Fruit fly (Drosophila melanogaster) ovary, adult (tissue): ENCODE data around the gene RpS28b.

ENCODE experiments used
- CG17801 ChIP-seq: fragments of 200-800 bp; optimal IDR thresholded peaks from 2 replicates; lab custom pipeline; 2019; ENCODE audit warnings: missing biosample characterization, mild to moderate bottlenecking, missing genetic modification characterization, moderate library complexity; ENCODE audit not compliant: partially characterized antibody

The RpS28b gene

dm6 chrX:9594446-9594845 lies 40.0 kb downstream of the RpS28b start:
- no peak for TF ChIP-seq CG17801 (GFP tag; lab: Kevin White, UChicago)

dm6 chrX:9595312-9595931 lies 41.0 kb downstream of the RpS28b start:
- no peak for TF ChIP-seq CG17801 (GFP tag; lab: Kevin White, UChicago)

DNA sequence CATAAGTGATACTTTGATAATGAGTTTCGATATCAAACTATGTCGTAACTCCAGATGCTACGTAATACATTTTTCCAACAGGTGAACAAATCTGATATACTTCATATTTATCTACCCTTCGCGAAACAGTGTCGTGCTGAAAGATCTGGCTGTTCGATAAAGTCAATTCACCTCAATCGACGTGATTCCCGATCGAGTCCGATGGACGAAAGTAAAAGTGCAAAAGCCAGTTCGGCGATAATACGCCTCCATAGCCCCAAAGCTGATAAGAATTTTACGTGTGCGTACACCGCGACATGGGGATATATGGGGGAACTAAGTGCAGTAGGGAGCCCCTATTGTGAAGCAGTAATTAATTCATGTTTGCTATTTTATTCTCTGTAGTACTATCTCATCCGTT lies 43.7 kb downstream of the RpS28b start:
- TF ChIP-seq CG17801 (GFP tag; lab: Kevin White, UChicago), result no peak

DNA sequence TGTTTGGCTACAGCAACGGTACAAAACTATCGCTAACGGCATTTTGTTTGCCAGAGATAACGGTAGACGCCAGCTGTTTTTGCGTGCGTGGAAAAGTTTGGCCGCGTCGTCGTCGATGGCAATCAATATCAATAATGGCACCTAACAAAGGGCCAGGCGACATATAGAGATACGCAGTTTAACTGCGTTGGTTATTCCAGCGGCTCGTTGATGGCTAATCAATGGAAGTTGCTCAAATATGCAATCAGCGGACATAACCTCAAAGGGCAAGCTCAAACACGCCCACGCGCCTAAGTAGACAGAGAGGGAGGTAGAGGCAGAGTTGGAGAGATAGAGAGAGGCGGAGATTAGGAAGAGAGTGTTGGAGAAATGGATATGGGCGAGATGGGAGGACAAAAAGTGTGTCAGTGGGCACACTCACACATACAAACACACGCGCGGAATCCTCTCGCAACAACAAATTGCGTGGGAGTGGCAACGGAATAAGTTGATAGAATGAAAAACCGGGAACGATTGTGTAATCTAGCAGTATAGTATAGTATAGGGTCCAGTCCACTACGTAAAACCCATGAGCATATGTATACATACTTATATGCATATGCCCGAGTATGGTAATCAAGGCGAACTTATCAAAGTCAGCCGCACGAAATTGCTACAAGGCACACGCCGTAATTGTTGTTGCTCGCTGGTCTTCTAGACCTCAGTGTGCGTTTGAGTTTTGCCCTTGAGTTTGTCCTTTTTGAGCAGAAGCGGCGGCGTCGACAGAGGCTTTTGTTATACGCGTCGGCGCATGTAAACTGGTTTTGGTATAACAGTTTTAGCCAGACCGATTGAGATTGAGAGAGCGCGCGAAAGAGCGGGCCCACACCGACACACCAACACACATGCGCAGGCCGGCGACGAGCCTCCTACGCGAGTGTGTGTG lies 45.0 kb downstream of the RpS28b start:
- no peak for TF ChIP-seq CG17801 (GFP tag; lab: Kevin White, UChicago)

- TF ChIP-seq CG17801 (GFP tag; lab: Kevin White, UChicago), result no peak
Measured at dm6 chrX:9600083-9600817, 45.8 kb downstream of the RpS28b start.

dm6 chrX:9600818-9601732 lies 46.7 kb downstream of the RpS28b start, which contains the start of gene Gga:
Gene Gga, plus strand, starts transcription at chrX:9601030.
- TF ChIP-seq CG17801 (GFP tag; lab: Kevin White, UChicago), result peak; percentile 50
